Fruit fly (Drosophila melanogaster): Measurements from ENCODE around the gene DCX-EMAP.

DCX-EMAP gene

dm6 chr3L:14971893-14972624, 68.5 kb downstream of the DCX-EMAP start (continued):
- TF ChIP-seq Dek (tag; optimal IDR thresholded peaks at IDR 0.05) (no peak), lov (optimal IDR thresholded peaks at IDR 0.05) (no peak), lov (GFP tag; IDR thresholded peaks at IDR 0.05) (0 out of 3 replicates have a peak, but pooled peaks have one; percentile 59), CG18262 (tag; optimal IDR thresholded peaks at IDR 0.05) (peak; percentile 55), sob (GFP tag; IDR thresholded peaks at IDR 0.05) (no peak), psq (GFP tag; optimal IDR thresholded peaks at IDR 0.05) (no peak), rib (GFP tag; IDR thresholded peaks at IDR 0.05) (no peak), kni (GFP tag; optimal IDR thresholded peaks at IDR 0.05) (peak; percentile 86), CG2202 (tag; optimal IDR thresholded peaks at IDR 0.05) (peak; percentile 18), Six4 (GFP tag; optimal IDR thresholded peaks at IDR 0.05) (peak; percentile 11), nerfin-1 (tag; optimal IDR thresholded peaks at IDR 0.05) (peak; percentile 63), pita (GFP tag; optimal IDR thresholded peaks at IDR 0.05) (no peak), sens (GFP tag) (peak; percentile 87), al (GFP tag; IDR thresholded peaks at IDR 0.05) (no peak), lola (GFP tag; optimal IDR thresholded peaks at IDR 0.05) (peak in 1 of 3 experiments; percentile 57), hth (optimal IDR thresholded peaks at IDR 0.05) (peak; percentile 96), D (optimal IDR thresholded peaks at IDR 0.05) (peak; percentile 31), D (GFP tag; optimal IDR thresholded peaks at IDR 0.05) (peak; percentile 32), CG10267 (tag; optimal IDR thresholded peaks at IDR 0.05) (peak; percentile 6), pum (GFP tag; optimal IDR thresholded peaks at IDR 0.05) (peak; percentile 11), CG6813 (GFP tag; optimal IDR thresholded peaks at IDR 0.05) (peak; percentile 8), CG13287 (GFP tag; IDR thresholded peaks at IDR 0.05; ENCODE audit: partially characterized antibody) (no peak), ac (GFP tag; optimal IDR thresholded peaks at IDR 0.05) (peak; percentile 42), twi (tag; optimal IDR thresholded peaks at IDR 0.05) (peak; percentile 78), prd (optimal IDR thresholded peaks at IDR 0.05) (no peak), prd (GFP tag; IDR thresholded peaks at IDR 0.05) (peak; percentile 62; the same call in 2 of the 3 replicates), oc (tag; optimal IDR thresholded peaks at IDR 0.05) (peak; percentile 18), CG1233 (GFP tag; optimal IDR thresholded peaks at IDR 0.05) (peak; percentile 15), pros (GFP tag; optimal IDR thresholded peaks at IDR 0.05) (peak; percentile 58), Kr (GFP tag; optimal IDR thresholded peaks at IDR 0.05) (peak; percentile 85), CG6854 (GFP tag; optimal IDR thresholded peaks at IDR 0.05) (no peak), tll (GFP tag; optimal IDR thresholded peaks at IDR 0.05) (peak in 1 of 2 experiments; percentile 89), CG8765 (GFP tag; IDR thresholded peaks at IDR 0.05) (peak; percentile 68; the same call in 1 of the 2 replicates), CG17361 (GFP tag; IDR thresholded peaks at IDR 0.05) (peak; percentile 44; the same call in 1 of the 3 replicates), dmrt11E (tag; optimal IDR thresholded peaks at IDR 0.05) (peak; percentile 76), row (GFP tag; IDR thresholded peaks at IDR 0.05) (peak; percentile 64), ap (GFP tag; IDR thresholded peaks at IDR 0.05) (0 out of 2 replicates have a peak, but pooled peaks have one; percentile 2), tup (GFP tag; optimal IDR thresholded peaks at IDR 0.05) (no peak), otp (GFP tag; IDR thresholded peaks at IDR 0.05) (no peak), CG6272 (GFP tag; IDR thresholded peaks at IDR 0.05) (no peak), CG16815 (GFP tag; optimal IDR thresholded peaks at IDR 0.05) (peak; percentile 49), trem (tag; optimal IDR thresholded peaks at IDR 0.05) (peak; percentile 11), CG33557 (GFP tag; optimal IDR thresholded peaks at IDR 0.05) (peak; percentile 55), CG14710 (tag; optimal IDR thresholded peaks at IDR 0.05) (peak; percentile 19), Abd-B (GFP tag; optimal IDR thresholded peaks at IDR 0.05) (no peak), Nf-YC (tag; optimal IDR thresholded peaks at IDR 0.05) (peak; percentile 74), CG2712 (tag; optimal IDR thresholded peaks at IDR 0.05) (peak; percentile 16), Aef1 (GFP tag; IDR thresholded peaks at IDR 0.05) (no peak), CG4404 (GFP tag; IDR thresholded peaks at IDR 0.05) (peak; percentile 79; the same call in 1 of the 2 replicates)
